Fruit fly (Drosophila melanogaster) whole organism, prepupa: ENCODE measurements around the gene CG31933.

Experiments used
- Blimp-1 ChIP-seq: fragments of 200-800 bp; sonication (Bioruptor generic); optimal IDR thresholded peaks from 3 replicates; lab custom pipeline; 2017; ENCODE audit warnings: missing biosample characterization, missing genetic modification characterization, mild to moderate bottlenecking, moderate library complexity, missing genetic modification reagents
- CG10669 ChIP-seq: fragments of 200-800 bp; sonication (Bioruptor generic); optimal IDR thresholded peaks from 3 replicates; lab custom pipeline; 2018; ENCODE audit warnings: missing biosample characterization, mild to moderate bottlenecking, missing genetic modification characterization, moderate library complexity
- CG11902 ChIP-seq: fragments of 200-800 bp; sonication (Bioruptor generic); optimal IDR thresholded peaks from 3 replicates; lab custom pipeline; 2016; ENCODE audit warnings: missing biosample characterization, missing genetic modification characterization
- CG32006 ChIP-seq: fragments of 200-800 bp; sonication (Bioruptor generic); optimal IDR thresholded peaks from 3 replicates; lab custom pipeline; 2017; ENCODE audit warnings: missing biosample characterization, mild to moderate bottlenecking, missing genetic modification characterization
- CG3919 ChIP-seq: fragments of 200-800 bp; sonication (Bioruptor generic); optimal IDR thresholded peaks from 3 replicates; lab custom pipeline; 2016; ENCODE audit warnings: missing biosample characterization, missing genetic modification characterization
- CG4318 ChIP-seq: fragments of 200-800 bp; sonication (Bioruptor generic); optimal IDR thresholded peaks from 3 replicates; lab custom pipeline; 2017; ENCODE audit warnings: missing biosample characterization, mild to moderate bottlenecking, missing genetic modification characterization
- CG6276 ChIP-seq: fragments of 200-800 bp; sonication (Bioruptor generic); optimal IDR thresholded peaks from 2 replicates; lab custom pipeline; 2017; ENCODE audit warnings: missing biosample characterization, mild to moderate bottlenecking, missing genetic modification characterization
- CG7368 ChIP-seq: fragments of 200-800 bp; sonication (Bioruptor generic); optimal IDR thresholded peaks from 3 replicates; lab custom pipeline; 2016; ENCODE audit warnings: missing biosample characterization, missing genetic modification characterization
- CG8632 ChIP-seq: fragments of 200-800 bp; sonication (Bioruptor generic); optimal IDR thresholded peaks from 3 replicates; lab custom pipeline; 2016; ENCODE audit warnings: missing biosample characterization, missing genetic modification characterization
- CG9139 ChIP-seq: fragments of 200-800 bp; sonication (Bioruptor generic); optimal IDR thresholded peaks from 3 replicates; lab custom pipeline; 2017; ENCODE audit warnings: missing biosample characterization, mild to moderate bottlenecking, missing genetic modification characterization
- Eip75B ChIP-seq: fragments of 200-800 bp; sonication (Bioruptor generic); optimal IDR thresholded peaks from 3 replicates; lab custom pipeline; 2016; ENCODE audit warnings: missing biosample characterization, missing genetic modification characterization
- Eip78C ChIP-seq: fragments of 200-800 bp; sonication (Bioruptor generic); peaks from one replicate; lab custom pipeline; 2016; ENCODE audit warnings: missing biosample characterization, missing genetic modification characterization
- Ets96B ChIP-seq: fragments of 200-800 bp; optimal IDR thresholded peaks from 2 replicates; lab custom pipeline; 2019; ENCODE audit warnings: missing biosample characterization, mild to moderate bottlenecking, missing genetic modification characterization, moderate library complexity
- Gug ChIP-seq: fragments of 200-800 bp; sonication (Bioruptor generic); IDR thresholded peaks from 2 replicates; pipeline ENCODE4 v1.3.6; 2022; ENCODE audit warnings: missing biosample characterization, missing genetic modification characterization
- Hr38 ChIP-seq: sonication (Bioruptor generic); optimal IDR thresholded peaks from 2 replicates; lab custom pipeline; 2016; ENCODE audit warnings: missing biosample characterization, missing genetic modification characterization
- Hr39 ChIP-seq: fragments of 200-800 bp; sonication (Bioruptor generic); optimal IDR thresholded peaks from 2 replicates; lab custom pipeline; 2016; ENCODE audit warnings: missing biosample characterization, missing genetic modification characterization
- Lpt ChIP-seq: fragments of 200-800 bp; sonication (Bioruptor generic); optimal IDR thresholded peaks from 3 replicates; lab custom pipeline; 2016; ENCODE audit warnings: missing biosample characterization, missing genetic modification characterization
- Met ChIP-seq: fragments of 200-800 bp; sonication (Bioruptor generic); optimal IDR thresholded peaks from 3 replicates; lab custom pipeline; 2016; ENCODE audit warnings: missing biosample characterization, missing genetic modification characterization
- Smox ChIP-seq: fragments of 200-800 bp; sonication (Bioruptor generic); optimal IDR thresholded peaks from 3 replicates; lab custom pipeline; 2016; ENCODE audit warnings: missing biosample characterization, missing genetic modification characterization
- Sox102F ChIP-seq: fragments of 200-800 bp; sonication (Bioruptor generic); optimal IDR thresholded peaks from 2 replicates; lab custom pipeline; 2016; ENCODE audit warnings: missing biosample characterization, mild to moderate bottlenecking, missing genetic modification characterization
- Sox15 ChIP-seq: fragments of 200-800 bp; sonication (Bioruptor generic); optimal IDR thresholded peaks from 3 replicates; lab custom pipeline; 2016; ENCODE audit warnings: missing biosample characterization, missing genetic modification characterization
- dsx ChIP-seq: fragments of 200-800 bp; optimal IDR thresholded peaks from 3 replicates; lab custom pipeline; 2019; ENCODE audit warnings: missing biosample characterization, mild to moderate bottlenecking, missing genetic modification characterization, moderate library complexity; ENCODE audit not compliant: poor library complexity, severe bottlenecking
- esn ChIP-seq: fragments of 200-800 bp; sonication (Bioruptor generic); optimal IDR thresholded peaks from 2 replicates; lab custom pipeline; 2016; ENCODE audit warnings: missing biosample characterization, mild to moderate bottlenecking, missing genetic modification characterization, moderate library complexity
- fd59A ChIP-seq: fragments of 200-800 bp; sonication (Bioruptor generic); optimal IDR thresholded peaks from 2 replicates; lab custom pipeline; 2017; ENCODE audit warnings: missing biosample characterization, mild to moderate bottlenecking, missing genetic modification characterization, missing genetic modification reagents
- fd85E ChIP-seq: fragments of 200-800 bp; sonication (Bioruptor generic); optimal IDR thresholded peaks from 3 replicates; lab custom pipeline; 2016; ENCODE audit warnings: missing biosample characterization, missing genetic modification characterization
- fkh ChIP-seq: fragments of 200-800 bp; sonication (Bioruptor generic); optimal IDR thresholded peaks from 3 replicates; lab custom pipeline; 2017; ENCODE audit warnings: missing biosample characterization, mild to moderate bottlenecking, missing genetic modification characterization, moderate library complexity
- lz ChIP-seq: fragments of 200-800 bp; sonication (Bioruptor generic); optimal IDR thresholded peaks from 3 replicates; lab custom pipeline; 2016; ENCODE audit warnings: missing biosample characterization, missing genetic modification characterization
- net ChIP-seq: fragments of 200-800 bp; sonication (Bioruptor generic); optimal IDR thresholded peaks from 3 replicates; lab custom pipeline; 2016; ENCODE audit warnings: missing biosample characterization, missing genetic modification characterization
- pdm3 ChIP-seq: fragments of 200-800 bp; sonication (Bioruptor generic); optimal IDR thresholded peaks from 3 replicates; lab custom pipeline; 2016; ENCODE audit warnings: missing biosample characterization, missing genetic modification characterization
- ss ChIP-seq, 2 experiments: fragments of 200-800 bp; sonication (Bioruptor generic); optimal IDR thresholded peaks; 2 replicates in 1 of 2; 3 replicates in 1 of 2; lab custom pipeline; 2017 to 2018; ENCODE audit warnings: mild to moderate bottlenecking in 2 of 2, missing biosample characterization in 2 of 2, missing genetic modification characterization in 2 of 2, moderate library complexity in 1 of 2
- svp ChIP-seq: fragments of 200-800 bp; sonication (Bioruptor generic); peaks from one replicate; lab custom pipeline; 2016; ENCODE audit warnings: missing biosample characterization, missing genetic modification characterization
- topi ChIP-seq: fragments of 200-800 bp; sonication (Bioruptor generic); optimal IDR thresholded peaks from 3 replicates; lab custom pipeline; 2016; ENCODE audit warnings: missing biosample characterization, missing genetic modification characterization
- vri ChIP-seq: fragments of 200-800 bp; sonication (Bioruptor generic); optimal IDR thresholded peaks from 3 replicates; lab custom pipeline; 2016; ENCODE audit warnings: missing biosample characterization, mild to moderate bottlenecking, missing genetic modification characterization

The CG31933 gene

dm6 chr2L:1828282-1828681 is 5.2 kb upstream of the CG31933 start:
- TF ChIP-seq Smox (GFP tag; lab: Kevin White, UChicago), result no peak
- TF ChIP-seq CG4318, result no peak
- TF ChIP-seq Hr39 (GFP tag; lab: Kevin White, UChicago), result no peak
- no peak for TF ChIP-seq CG10669
- no peak for TF ChIP-seq Hr38
- no peak for TF ChIP-seq CG11902 (GFP tag; lab: Kevin White, UChicago)
- no peak for TF ChIP-seq CG3919 (GFP tag; lab: Kevin White, UChicago)
- no peak for TF ChIP-seq CG7368 (GFP tag; lab: Kevin White, UChicago)
- TF ChIP-seq, all 60 proteins: peak for 0

DNA sequence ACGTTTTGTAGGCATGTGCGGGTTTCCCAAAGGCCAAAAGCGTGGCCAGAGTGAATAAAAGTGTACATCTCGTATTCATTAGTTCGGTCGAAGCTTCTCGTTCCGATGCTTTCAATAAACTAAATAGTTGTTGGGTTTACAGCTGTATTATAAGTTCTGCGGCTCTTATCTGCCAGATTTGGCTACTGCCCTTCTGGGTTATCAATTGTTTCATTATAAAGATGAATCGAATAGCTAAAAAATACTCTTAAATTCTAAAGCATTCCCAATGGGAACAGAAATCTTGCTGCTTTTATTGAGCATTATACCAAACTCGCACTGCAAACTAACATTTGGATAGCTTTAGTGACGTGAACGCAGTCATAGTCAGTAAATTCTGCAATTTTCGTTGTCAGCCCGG is 3.3 kb upstream of the CG31933 start, which contains the start of gene CG31664:
Gene CG31664, minus strand, starts transcription at position 101 of the 400 bp plus-strand sequence.
- TF ChIP-seq vri (GFP tag; lab: Kevin White, UChicago) (no peak), Gug (GFP tag; lab: Robert Waterston, UW) (no peak), fkh (no peak), lz (GFP tag; lab: Kevin White, UChicago) (no peak), ss (GFP tag; optimal IDR thresholded peaks at IDR 0.05; lab: Kevin White, UChicago) (no peak), fd59A (GFP tag; lab: Kevin White, UChicago) (no peak), Hr38 (no peak), topi (GFP tag; lab: Kevin White, UChicago) (no peak), CG8632 (GFP tag; lab: Kevin White, UChicago) (no peak), CG6276 (GFP tag; lab: Kevin White, UChicago) (no peak), fd85E (GFP tag; lab: Kevin White, UChicago) (no peak), Lpt (no peak)

DNA sequence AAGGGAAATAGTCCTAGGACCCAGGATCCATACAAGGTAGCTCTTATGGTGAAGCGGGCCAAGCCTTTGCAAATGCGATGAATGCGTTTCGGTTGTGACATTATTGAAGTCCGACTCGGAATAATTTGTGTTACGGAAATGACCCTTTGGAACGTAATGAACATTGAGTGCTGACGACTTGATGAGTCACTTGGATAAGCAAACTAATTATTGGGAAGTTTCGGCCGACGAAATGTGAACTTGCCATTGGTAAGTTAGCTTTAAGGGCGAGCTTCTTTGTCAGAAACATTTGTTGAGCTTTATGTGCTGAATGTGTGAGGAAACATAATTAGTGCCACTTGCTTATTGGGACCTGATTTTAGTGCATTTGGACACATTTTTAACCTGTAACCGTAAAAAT is 28.3 kb downstream of the CG31933 start, which contains the start of gene Gr22a:
Gene Gr22a, minus strand, starts transcription at position 101 of the 400 bp plus-strand sequence.
- no peak for TF ChIP-seq Ets96B
- no peak for TF ChIP-seq Met
- TF ChIP-seq CG10669, result no peak
- TF ChIP-seq CG6276 (GFP tag; lab: Kevin White, UChicago), result no peak
- no peak for TF ChIP-seq Sox15 (GFP tag; lab: Kevin White, UChicago)
- no peak for TF ChIP-seq Smox (GFP tag; lab: Kevin White, UChicago)
- TF ChIP-seq Eip75B (GFP tag; lab: Kevin White, UChicago), result no peak
- no peak for TF ChIP-seq fd59A (GFP tag; lab: Kevin White, UChicago)
- no peak for TF ChIP-seq CG11902 (GFP tag; lab: Kevin White, UChicago)
- no peak for TF ChIP-seq Sox102F (GFP tag; lab: Kevin White, UChicago)
- no peak for TF ChIP-seq dsx (GFP tag; lab: Kevin White, UChicago)
- no peak for TF ChIP-seq Eip78C (GFP tag; lab: Kevin White, UChicago)
- no peak for TF ChIP-seq CG9139
- TF ChIP-seq Blimp-1, result no peak
- TF ChIP-seq CG32006 (GFP tag; lab: Kevin White, UChicago), result no peak

- TF ChIP-seq pdm3 (GFP tag; lab: Kevin White, UChicago) (no peak), esn (GFP tag; lab: Kevin White, UChicago) (no peak), CG7368 (GFP tag; lab: Kevin White, UChicago) (no peak), net (GFP tag; lab: Kevin White, UChicago) (no peak)
These were observed 30.0 kb downstream of the CG31933 start, which contains the start of gene Gr22b for dm6 chr2L:1793168-1793567. Gr22b (minus strand) TSS chr2L:1793268.

DNA sequence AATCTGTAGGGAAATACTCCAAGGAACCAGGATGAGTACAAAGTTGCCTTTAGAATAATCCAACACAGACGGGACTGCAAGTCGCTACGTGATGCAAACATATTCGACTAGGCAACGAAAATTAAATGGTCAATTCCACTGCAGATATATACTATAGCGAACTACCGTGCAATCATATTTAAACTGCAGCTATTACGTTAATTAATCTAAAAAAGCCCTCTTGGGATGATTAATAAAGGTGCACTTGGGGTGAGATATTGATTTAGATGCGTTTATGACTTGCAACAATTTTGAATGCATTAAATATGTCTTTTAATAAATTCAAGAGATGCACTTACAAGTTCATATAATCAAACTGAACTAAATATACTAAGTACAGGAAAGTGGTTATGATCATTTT is 31.4 kb downstream of the CG31933 start, which contains the start of gene Gr22c:
Gene Gr22c, minus strand, starts transcription at position 101 of the 400 bp plus-strand sequence.
- TF ChIP-seq svp (GFP tag; lab: Kevin White, UChicago) (peak; percentile 13), Gug (GFP tag; lab: Robert Waterston, UW) (no peak)
